Worm (Caenorhabditis elegans) whole organism, L1 larva: ENCODE results near the gene flp-12.

Experiments used
- C16A3.4 ChIP-seq: fragments of 150-350 bp; optimal IDR thresholded peaks from 2 replicates; lab custom pipeline; 2014; ENCODE audit warnings: missing biosample characterization, missing genetic modification characterization
- aha-1 ChIP-seq: fragments of 150-350 bp; optimal IDR thresholded peaks from 2 replicates; lab custom pipeline; 2014; ENCODE audit warnings: missing biosample characterization, missing genetic modification characterization
- ces-1 ChIP-seq: fragments of 150-350 bp; optimal IDR thresholded peaks from 2 replicates; lab custom pipeline; 2014; ENCODE audit warnings: missing biosample characterization, missing genetic modification reagents, missing genetic modification characterization
- fkh-10 ChIP-seq: sonication (generic microtip); optimal IDR thresholded peaks from 2 replicates; lab custom pipeline; 2017; ENCODE audit warnings: missing biosample characterization, missing genetic modification reagents, missing genetic modification characterization
- lin-39 ChIP-seq: fragments of 150-350 bp; optimal IDR thresholded peaks from 2 replicates; lab custom pipeline; 2014; ENCODE audit warnings: missing biosample characterization, missing genetic modification reagents, missing genetic modification characterization
- mab-9 ChIP-seq: fragments of 200-800 bp; sonication (Bioruptor generic); IDR thresholded peaks from 2 replicates; pipeline ENCODE4 v1.3.6; 2022; ENCODE audit warnings: missing genetic modification reagents, missing genetic modification characterization, missing compliant biosample characterization
- nhr-19 ChIP-seq: fragments of 200-800 bp; sonication (Bioruptor generic); conservative IDR thresholded peaks from 2 replicates; pipeline ENCODE4 v1.3.6; 2022; ENCODE audit warnings: missing genetic modification characterization, missing compliant biosample characterization
- nhr-28 ChIP-seq: fragments of 150-350 bp; optimal IDR thresholded peaks from 2 replicates; lab custom pipeline; 2014; ENCODE audit warnings: missing biosample characterization, missing genetic modification characterization
- nhr-84 ChIP-seq: sonication (generic microtip); optimal IDR thresholded peaks from 2 replicates; lab custom pipeline; 2017; ENCODE audit warnings: missing biosample characterization, missing genetic modification characterization
- pqm-1 ChIP-seq: sonication (generic microtip); optimal IDR thresholded peaks from 3 replicates; lab custom pipeline; 2017; ENCODE audit warnings: missing biosample characterization, missing genetic modification characterization
- rnt-1 ChIP-seq: sonication (generic microtip); optimal IDR thresholded peaks from 2 replicates; lab custom pipeline; 2016; ENCODE audit warnings: mild to moderate bottlenecking, missing genetic modification characterization, moderate library complexity, missing compliant biosample characterization
- unc-86 ChIP-seq: sonication (generic microtip); optimal IDR thresholded peaks from 2 replicates; lab custom pipeline; 2016; ENCODE audit warnings: missing genetic modification characterization, missing compliant biosample characterization

ce11 chrX:4628817-4629575 lies 36.8 kb upstream of the flp-12 start:
- no peak for TF ChIP-seq C16A3.4 (tag; lab: Kevin White, UChicago)
- TF ChIP-seq unc-86 (tag; lab: Kevin White, UChicago), result peak; percentile 37
- TF ChIP-seq ces-1 (GFP tag; lab: Kevin White, UChicago), result no peak
- TF ChIP-seq nhr-84 (tag; lab: Kevin White, UChicago), result no peak
- no peak for TF ChIP-seq lin-39 (tag; lab: Kevin White, UChicago)
- no peak for TF ChIP-seq mab-9 (GFP tag; lab: Robert Waterston, UW)
- peak; percentile 55 for TF ChIP-seq rnt-1 (tag; lab: Kevin White, UChicago)
- no peak for TF ChIP-seq nhr-19 (GFP tag; lab: Robert Waterston, UW)
- no peak for TF ChIP-seq fkh-10 (GFP tag; lab: Kevin White, UChicago)
- no peak for TF ChIP-seq nhr-28
- no peak for TF ChIP-seq pqm-1 (tag; lab: Kevin White, UChicago)
- TF ChIP-seq aha-1, result no peak
